Fruit fly (Drosophila melanogaster) whole organism, embryonic: Measurements from ENCODE around the gene feo.
A peak's percentile ranks its signal among the peaks of the same experiment; 100 is the strongest.

Experiments
- CG10267 ChIP-seq: fragments of 200-800 bp; sonication (Bioruptor generic); optimal IDR thresholded peaks from 2 replicates; lab custom pipeline; 2018; ENCODE audit warnings: missing biosample characterization, mild to moderate bottlenecking, missing genetic modification characterization, moderate library complexity
- CG12104 ChIP-seq: fragments of 200-800 bp; sonication (Bioruptor generic); optimal IDR thresholded peaks from 3 replicates; lab custom pipeline; 2016; ENCODE audit warnings: missing biosample characterization, missing genetic modification characterization
- CG12391 ChIP-seq: fragments of 200-800 bp; sonication (Bioruptor generic); optimal IDR thresholded peaks from 3 replicates; lab custom pipeline; 2018; ENCODE audit warnings: missing biosample characterization, mild to moderate bottlenecking, missing genetic modification characterization, moderate library complexity
- CG12659 ChIP-seq: fragments of 200-800 bp; sonication (Bioruptor generic); optimal IDR thresholded peaks from 3 replicates; lab custom pipeline; 2017; ENCODE audit warnings: mild to moderate bottlenecking, missing biosample characterization, missing genetic modification reagents, missing genetic modification characterization
- CG13424 ChIP-seq: fragments of 200-800 bp; sonication (Bioruptor generic); optimal IDR thresholded peaks from 2 replicates; lab custom pipeline; 2019; ENCODE audit warnings: missing biosample characterization, mild to moderate bottlenecking, missing genetic modification characterization, moderate library complexity
- CG14710 ChIP-seq: fragments of 200-800 bp; sonication (Bioruptor generic); optimal IDR thresholded peaks from 3 replicates; lab custom pipeline; 2019; ENCODE audit warnings: missing biosample characterization, mild to moderate bottlenecking, missing genetic modification characterization, moderate library complexity
- CG1529 ChIP-seq: fragments of 200-800 bp; sonication (Bioruptor generic); optimal IDR thresholded peaks from 3 replicates; lab custom pipeline; 2018; ENCODE audit warnings: missing biosample characterization, missing genetic modification characterization
- CG17568 ChIP-seq: fragments of 200-800 bp; sonication (Bioruptor generic); optimal IDR thresholded peaks from 2 replicates; lab custom pipeline; 2018; ENCODE audit warnings: missing biosample characterization, mild to moderate bottlenecking, missing genetic modification characterization, moderate library complexity
- CG18262 ChIP-seq: fragments of 200-800 bp; optimal IDR thresholded peaks from 3 replicates; lab custom pipeline; 2019; ENCODE audit warnings: missing biosample characterization, mild to moderate bottlenecking, missing genetic modification characterization, moderate library complexity
- CG18476 ChIP-seq: fragments of 200-800 bp; sonication (Bioruptor generic); optimal IDR thresholded peaks from 2 replicates; lab custom pipeline; 2016; ENCODE audit warnings: missing biosample characterization, mild to moderate bottlenecking, missing genetic modification characterization
- CG2116 ChIP-seq: fragments of 200-800 bp; sonication (Bioruptor generic); optimal IDR thresholded peaks from 3 replicates; lab custom pipeline; 2018; ENCODE audit warnings: missing biosample characterization, mild to moderate bottlenecking, missing genetic modification characterization
- CG30403 ChIP-seq: fragments of 200-800 bp; sonication (Bioruptor generic); optimal IDR thresholded peaks from 3 replicates; lab custom pipeline; 2016; ENCODE audit warnings: missing biosample characterization, missing genetic modification characterization
- CG32532 ChIP-seq: fragments of 200-800 bp; sonication (Bioruptor generic); IDR thresholded peaks from 2 replicates; pipeline ENCODE4 v1.3.6; 2022; ENCODE audit warnings: missing biosample characterization, missing genetic modification characterization
- CG3407 ChIP-seq: fragments of 200-800 bp; sonication (Bioruptor generic); optimal IDR thresholded peaks from 2 replicates; lab custom pipeline; 2018; ENCODE audit warnings: missing biosample characterization, mild to moderate bottlenecking, missing genetic modification characterization
- CG3995 ChIP-seq: fragments of 200-800 bp; sonication (Bioruptor generic); optimal IDR thresholded peaks from 3 replicates; lab custom pipeline; 2016; ENCODE audit warnings: missing biosample characterization, missing genetic modification characterization
- CG4360 ChIP-seq: fragments of 200-800 bp; sonication (Bioruptor generic); IDR thresholded peaks from 2 replicates; pipeline ENCODE4 v1.3.6; 2022; ENCODE audit warnings: missing biosample characterization, missing genetic modification characterization
- CG4617 ChIP-seq: fragments of 200-800 bp; sonication (Bioruptor generic); optimal IDR thresholded peaks from 3 replicates; lab custom pipeline; 2016; ENCODE audit warnings: missing biosample characterization, missing genetic modification characterization, borderline replicate concordance
- CG5180 ChIP-seq: fragments of 200-800 bp; sonication (Bioruptor generic); optimal IDR thresholded peaks from 3 replicates; lab custom pipeline; 2017; ENCODE audit warnings: missing biosample characterization, missing genetic modification characterization, mild to moderate bottlenecking, moderate library complexity, missing genetic modification reagents
- CG7786 ChIP-seq: fragments of 200-800 bp; sonication (Bioruptor generic); optimal IDR thresholded peaks from 2 replicates; lab custom pipeline; 2016; ENCODE audit warnings: missing biosample characterization, missing genetic modification characterization
- CG7963 ChIP-seq: fragments of 200-800 bp; sonication (Bioruptor generic); IDR thresholded peaks from 3 replicates; pipeline ENCODE4 v1.3.6; 2022; ENCODE audit warnings: missing biosample characterization, missing genetic modification characterization; ENCODE audit not compliant: partially characterized antibody
- CG8924 ChIP-seq: fragments of 200-800 bp; optimal IDR thresholded peaks from 3 replicates; lab custom pipeline; 2019; ENCODE audit warnings: missing biosample characterization, mild to moderate bottlenecking, missing genetic modification characterization, moderate library complexity
- CG9437 ChIP-seq: fragments of 200-800 bp; sonication (Bioruptor generic); optimal IDR thresholded peaks from 2 replicates; lab custom pipeline; 2018; ENCODE audit warnings: missing biosample characterization, mild to moderate bottlenecking, missing genetic modification characterization
- CG9609 ChIP-seq: fragments of 200-800 bp; sonication (Bioruptor generic); optimal IDR thresholded peaks from 3 replicates; lab custom pipeline; 2016; ENCODE audit warnings: missing biosample characterization, missing genetic modification characterization
- CG9727 ChIP-seq: fragments of 200-800 bp; sonication (Bioruptor generic); optimal IDR thresholded peaks from 3 replicates; lab custom pipeline; 2017; ENCODE audit warnings: missing biosample characterization, mild to moderate bottlenecking, missing genetic modification characterization
- CHES-1-like ChIP-seq: fragments of 200-800 bp; sonication (Bioruptor generic); optimal IDR thresholded peaks from 2 replicates; lab custom pipeline; 2016; ENCODE audit warnings: missing biosample characterization, missing genetic modification characterization
- Dll ChIP-seq: fragments of 200-800 bp; sonication (Bioruptor generic); IDR thresholded peaks from 4 replicates; pipeline ENCODE4 v1.3.6; 2022; ENCODE audit warnings: missing biosample characterization, missing genetic modification characterization; ENCODE audit not compliant: partially characterized antibody
- Dp ChIP-seq: fragments of 200-800 bp; sonication (Bioruptor generic); optimal IDR thresholded peaks from 2 replicates; lab custom pipeline; 2018; ENCODE audit warnings: missing biosample characterization, mild to moderate bottlenecking, missing genetic modification characterization, moderate library complexity
- Hand ChIP-seq: fragments of 200-800 bp; sonication (Bioruptor generic); optimal IDR thresholded peaks from 2 replicates; lab custom pipeline; 2017; ENCODE audit warnings: mild to moderate bottlenecking, missing biosample characterization, missing genetic modification reagents, missing genetic modification characterization
- Kr ChIP-seq: fragments of 200-800 bp; sonication (Bioruptor generic); optimal IDR thresholded peaks from 2 replicates; lab custom pipeline; 2017; ENCODE audit warnings: missing biosample characterization, mild to moderate bottlenecking, missing genetic modification characterization
- MBD-R2 ChIP-seq: fragments of 200-800 bp; sonication (Bioruptor generic); IDR thresholded peaks from 2 replicates; pipeline ENCODE4 v1.3.6; 2022; ENCODE audit warnings: missing biosample characterization, missing genetic modification characterization
- Opbp ChIP-seq: fragments of 200-800 bp; sonication (Bioruptor generic); IDR thresholded peaks from 3 replicates; pipeline ENCODE4 v1.3.6; 2022; ENCODE audit warnings: missing biosample characterization, missing genetic modification characterization; ENCODE audit not compliant: partially characterized antibody
- Sin3A ChIP-seq: fragments of >200 bp; optimal IDR thresholded peaks from 2 replicates; lab custom pipeline; 2018
- ap ChIP-seq: fragments of 200-800 bp; sonication (Bioruptor generic); IDR thresholded peaks from 2 replicates; pipeline ENCODE4 v1.3.6; 2022; ENCODE audit warnings: missing biosample characterization, missing genetic modification characterization
- chinmo ChIP-seq: fragments of 200-800 bp; sonication (Bioruptor generic); IDR thresholded peaks from 4 replicates; pipeline ENCODE4 v1.3.6; 2022; ENCODE audit warnings: missing biosample characterization, missing genetic modification characterization; ENCODE audit not compliant: partially characterized antibody
- dmrt11E ChIP-seq: fragments of 200-800 bp; sonication (Bioruptor generic); optimal IDR thresholded peaks from 3 replicates; lab custom pipeline; 2018; ENCODE audit warnings: missing biosample characterization, mild to moderate bottlenecking, missing genetic modification characterization, moderate library complexity
- grau ChIP-seq: fragments of 200-800 bp; optimal IDR thresholded peaks from 3 replicates; lab custom pipeline; 2019; ENCODE audit warnings: missing biosample characterization, mild to moderate bottlenecking, missing genetic modification characterization, moderate library complexity
- ham ChIP-seq: fragments of 200-800 bp; sonication (Bioruptor generic); IDR thresholded peaks from 2 replicates; pipeline ENCODE4 v1.3.6; 2022; ENCODE audit warnings: missing biosample characterization, missing genetic modification characterization
- hb ChIP-seq: fragments of 200-800 bp; sonication (Bioruptor generic); IDR thresholded peaks from 3 replicates; pipeline ENCODE4 v1.3.6; 2022; ENCODE audit warnings: missing biosample characterization, missing genetic modification characterization; ENCODE audit not compliant: partially characterized antibody
- hbn ChIP-seq: fragments of 200-800 bp; sonication (Bioruptor generic); IDR thresholded peaks from 2 replicates; pipeline ENCODE4 v1.3.6; 2022; ENCODE audit warnings: missing biosample characterization, missing genetic modification characterization; ENCODE audit not compliant: partially characterized antibody
- lilli ChIP-seq: fragments of 200-800 bp; sonication (Bioruptor generic); optimal IDR thresholded peaks from 3 replicates; lab custom pipeline; 2016; ENCODE audit warnings: missing biosample characterization, missing genetic modification characterization
- luna ChIP-seq: fragments of 200-800 bp; sonication (Bioruptor generic); optimal IDR thresholded peaks from 2 replicates; lab custom pipeline; 2016; ENCODE audit warnings: missing biosample characterization, missing genetic modification characterization
- maf-S ChIP-seq: fragments of 200-800 bp; sonication (Bioruptor generic); optimal IDR thresholded peaks from 2 replicates; lab custom pipeline; 2016; ENCODE audit warnings: missing biosample characterization, missing genetic modification characterization
- mirr ChIP-seq: fragments of 200-800 bp; sonication (Bioruptor generic); optimal IDR thresholded peaks from 3 replicates; lab custom pipeline; 2018; ENCODE audit warnings: missing biosample characterization, mild to moderate bottlenecking, missing genetic modification characterization
- row ChIP-seq: fragments of 200-800 bp; sonication (Bioruptor generic); IDR thresholded peaks from 3 replicates; pipeline ENCODE4 v1.3.6; 2022; ENCODE audit warnings: missing biosample characterization, missing genetic modification characterization
- sug ChIP-seq: fragments of 200-800 bp; optimal IDR thresholded peaks from 2 replicates; lab custom pipeline; 2019; ENCODE audit warnings: missing biosample characterization, mild to moderate bottlenecking, missing genetic modification characterization, moderate library complexity
- tna ChIP-seq: fragments of 200-800 bp; sonication (Bioruptor generic); IDR thresholded peaks from 2 replicates; pipeline ENCODE4 v1.3.6; 2022; ENCODE audit warnings: missing biosample characterization, missing genetic modification characterization; ENCODE audit not compliant: partially characterized antibody
- ttk ChIP-seq: fragments of 200-800 bp; sonication (Bioruptor generic); IDR thresholded peaks from 2 replicates; pipeline ENCODE4 v2.1.2; 2022; ENCODE audit warnings: missing biosample characterization, missing genetic modification characterization
- unc-4 ChIP-seq: fragments of 200-800 bp; sonication (Bioruptor generic); IDR thresholded peaks from 2 replicates; pipeline ENCODE4 v1.3.6; 2022; ENCODE audit warnings: missing biosample characterization, missing genetic modification characterization; ENCODE audit not compliant: partially characterized antibody
- vnd ChIP-seq: fragments of 200-800 bp; sonication (Bioruptor generic); IDR thresholded peaks from 3 replicates; pipeline ENCODE4 v1.3.6; 2022; ENCODE audit warnings: missing biosample characterization, missing genetic modification characterization; ENCODE audit not compliant: partially characterized antibody

Gene feo

dm6 chrX:10846972-10847435 lies 7.7 kb downstream of the feo start, which contains the start of gene sbr (continued):
- TF ChIP-seq CG3407 (GFP tag; lab: Kevin White, UChicago) (no peak), CG12391 (tag; lab: Kevin White, UChicago) (peak; percentile 37), sug (peak; percentile 4), CG7786 (GFP tag; lab: Kevin White, UChicago) (peak; percentile 2), CG9437 (GFP tag; lab: Kevin White, UChicago) (no peak), chinmo (GFP tag; lab: Robert Waterston, UW) (peak; percentile 71; the same call in 1 of the 4 replicates), CG30403 (GFP tag; lab: Kevin White, UChicago) (peak; percentile 42), maf-S (GFP tag; lab: Kevin White, UChicago) (no peak), Dp (GFP tag; lab: Kevin White, UChicago) (peak; percentile 29), mirr (GFP tag; lab: Kevin White, UChicago) (no peak), CG4360 (GFP tag; lab: Robert Waterston, UW) (no peak), ttk (GFP tag; lab: Robert Waterston, UW) (no peak), CG5180 (GFP tag; lab: Kevin White, UChicago) (no peak), CG18262 (tag; lab: Kevin White, UChicago) (peak; percentile 12), CG3995 (GFP tag; lab: Kevin White, UChicago) (peak; percentile 65), CG9727 (GFP tag; lab: Kevin White, UChicago) (peak; percentile 8), CG2116 (peak; percentile 85), unc-4 (GFP tag; lab: Robert Waterston, UW) (peak; percentile 75), CG18476 (GFP tag; lab: Kevin White, UChicago) (peak; percentile 2), lilli (GFP tag; lab: Kevin White, UChicago) (peak; percentile 39), vnd (peak; percentile 78), ham (GFP tag; lab: Robert Waterston, UW) (no peak), MBD-R2 (GFP tag; lab: Robert Waterston, UW) (peak; percentile 15; the same call in 1 of the 2 replicates), CG4617 (GFP tag; lab: Kevin White, UChicago) (peak; percentile 18), CG1529 (GFP tag; lab: Kevin White, UChicago) (no peak), CHES-1-like (GFP tag; lab: Kevin White, UChicago) (peak; percentile 7), CG13424 (tag; lab: Kevin White, UChicago) (peak; percentile 22), row (GFP tag; lab: Robert Waterston, UW) (peak; percentile 78), Opbp (GFP tag; lab: Robert Waterston, UW) (peak; percentile 71; the same call in 2 of the 3 replicates), CG32532 (GFP tag; lab: Robert Waterston, UW) (0 out of 2 replicates have a peak, but pooled peaks have one; percentile 12), ap (GFP tag; lab: Robert Waterston, UW) (no peak), CG12659 (GFP tag; lab: Kevin White, UChicago) (peak; percentile 37), Hand (no peak), CG14710 (tag; lab: Kevin White, UChicago) (peak; percentile 52), luna (GFP tag; lab: Kevin White, UChicago) (no peak), CG12104 (GFP tag; lab: Kevin White, UChicago) (no peak), Kr (no peak), dmrt11E (tag; lab: Kevin White, UChicago) (peak; percentile 5), CG17568 (GFP tag; lab: Kevin White, UChicago) (no peak), CG7963 (GFP tag; lab: Robert Waterston, UW) (peak; percentile 64; the same call in 1 of the 3 replicates), CG9609 (GFP tag; lab: Kevin White, UChicago) (no peak), tna (GFP tag; lab: Robert Waterston, UW) (peak; percentile 32; the same call in 1 of the 2 replicates), Dll (GFP tag; lab: Robert Waterston, UW) (peak; percentile 79), CG8924 (peak; percentile 19), CG10267 (tag; lab: Kevin White, UChicago) (peak; percentile 6), hb (GFP tag; lab: Robert Waterston, UW) (peak; percentile 76; the same call in 2 of the 3 replicates), hbn (GFP tag; lab: Robert Waterston, UW) (peak; percentile 53; the same call in 1 of the 2 replicates), grau (tag; lab: Kevin White, UChicago) (peak; percentile 30), Sin3A (lab: Kevin White, UChicago) (peak; percentile 65)
